Worm (Caenorhabditis elegans) whole organism, L4 larva: ENCODE data around the gene hhat-2.
A peak's percentile ranks its signal among the peaks of the same experiment; 100 is the strongest.

Experiments used
- F10B5.3 ChIP-seq: sonication (generic microtip); optimal IDR thresholded peaks from 2 replicates; lab custom pipeline; 2016; ENCODE audit warnings: mild to moderate bottlenecking, missing genetic modification characterization, missing compliant biosample characterization
- T20F7.1 ChIP-seq: fragments of 200-800 bp; sonication (Bioruptor generic); optimal IDR thresholded peaks from 2 replicates; lab custom pipeline; 2018; ENCODE audit warnings: mild to moderate bottlenecking, missing genetic modification characterization, missing compliant biosample characterization
- ZK546.5 ChIP-seq, 2 experiments: sonication (generic microtip); optimal IDR thresholded peaks; 2 replicates each; lab custom pipeline; 2017; ENCODE audit warnings: missing biosample characterization in 2 of 2, missing genetic modification characterization in 2 of 2
- aha-1 ChIP-seq: fragments of 150-350 bp; peaks from one replicate; lab custom pipeline; 2014; ENCODE audit warnings: missing biosample characterization, missing genetic modification characterization
- aly-2 ChIP-seq: sonication (generic microtip); optimal IDR thresholded peaks from 2 replicates; lab custom pipeline; 2018; ENCODE audit warnings: missing biosample characterization, missing genetic modification characterization
- ama-1 ChIP-seq: fragments of 150-350 bp; optimal IDR thresholded peaks from 2 replicates; lab custom pipeline; 2014; ENCODE audit warnings: inconsistent platforms, mixed read lengths
- arid-1 ChIP-seq: fragments of 200-800 bp; sonication (Bioruptor generic); conservative IDR thresholded peaks from 2 replicates; pipeline ENCODE4 v1.3.6; 2022; ENCODE audit warnings: missing genetic modification reagents, missing genetic modification characterization, missing compliant biosample characterization
- attf-4 ChIP-seq: sonication (generic microtip); optimal IDR thresholded peaks from 3 replicates; lab custom pipeline; 2017; ENCODE audit warnings: missing biosample characterization, missing genetic modification characterization
- ceh-20 ChIP-seq: fragments of 200-800 bp; sonication (Bioruptor generic); IDR thresholded peaks from 2 replicates; pipeline ENCODE4 v1.3.6; 2022; ENCODE audit warnings: missing genetic modification reagents, missing genetic modification characterization, missing compliant biosample characterization
- ceh-28 ChIP-seq: fragments of 150-350 bp; optimal IDR thresholded peaks from 2 replicates; lab custom pipeline; 2014; ENCODE audit warnings: missing biosample characterization, missing genetic modification reagents, missing genetic modification characterization
- ceh-62 ChIP-seq: sonication (generic microtip); optimal IDR thresholded peaks from 2 replicates; lab custom pipeline; 2017; ENCODE audit warnings: missing biosample characterization, missing genetic modification characterization
- daf-16 ChIP-seq, 3 experiments: sonication (generic microtip); optimal IDR thresholded peaks; 2 replicates each; lab custom pipeline; 2016 to 2017; ENCODE audit warnings: missing genetic modification characterization in 3 of 3, missing genetic modification reagents in 3 of 3, mild to moderate bottlenecking in 2 of 3, missing compliant biosample characterization in 2 of 3, missing biosample characterization in 1 of 3, moderate library complexity in 1 of 3
- dmd-6 ChIP-seq: fragments of 200-800 bp; sonication (Bioruptor generic); IDR thresholded peaks from 2 replicates; pipeline ENCODE4 v1.3.6; 2022; ENCODE audit warnings: missing genetic modification reagents, missing genetic modification characterization, missing compliant biosample characterization
- dmd-9 ChIP-seq: fragments of 200-800 bp; sonication (Bioruptor generic); IDR thresholded peaks from 2 replicates; pipeline ENCODE4 v1.3.6; 2022; ENCODE audit warnings: missing genetic modification reagents, missing genetic modification characterization, missing compliant biosample characterization
- dve-1 ChIP-seq: sonication (generic microtip); optimal IDR thresholded peaks from 2 replicates; lab custom pipeline; 2017; ENCODE audit warnings: antibody characterized with exemption, mild to moderate bottlenecking, missing genetic modification characterization, missing compliant biosample characterization; ENCODE audit not compliant: insufficient read depth
- egl-27 ChIP-seq: sonication (generic microtip); optimal IDR thresholded peaks from 3 replicates; lab custom pipeline; 2017; ENCODE audit warnings: missing biosample characterization, missing genetic modification reagents, missing genetic modification characterization
- egl-43 ChIP-seq: fragments of 200-800 bp; sonication (Bioruptor generic); IDR thresholded peaks from 2 replicates; pipeline ENCODE4 v1.3.6; 2022; ENCODE audit warnings: missing genetic modification reagents, missing genetic modification characterization, missing compliant biosample characterization
- fos-1 ChIP-seq: fragments of 150-350 bp; optimal IDR thresholded peaks from 2 replicates; lab custom pipeline; 2014; ENCODE audit warnings: missing biosample characterization, missing genetic modification characterization
- gei-8 ChIP-seq: fragments of 200-800 bp; sonication (Bioruptor generic); optimal IDR thresholded peaks from 2 replicates; lab custom pipeline; 2018; ENCODE audit warnings: mild to moderate bottlenecking, missing genetic modification characterization, missing compliant biosample characterization
- hlh-11 ChIP-seq: fragments of 200-800 bp; sonication (Bioruptor generic); optimal IDR thresholded peaks from 2 replicates; lab custom pipeline; 2018; ENCODE audit warnings: mild to moderate bottlenecking, missing genetic modification characterization, missing compliant biosample characterization
- lim-7 ChIP-seq: fragments of 200-800 bp; sonication (Bioruptor generic); IDR thresholded peaks from 2 replicates; pipeline ENCODE4 v1.3.6; 2022; ENCODE audit warnings: missing genetic modification characterization, missing compliant biosample characterization
- lin-1 ChIP-seq: fragments of 200-800 bp; sonication (Bioruptor generic); IDR thresholded peaks from 2 replicates; pipeline ENCODE4 v1.3.6; 2022; ENCODE audit warnings: missing genetic modification reagents, missing genetic modification characterization, missing compliant biosample characterization
- lin-13 ChIP-seq: fragments of 150-350 bp; optimal IDR thresholded peaks from 2 replicates; lab custom pipeline; 2014; ENCODE audit warnings: missing biosample characterization, missing genetic modification reagents, missing genetic modification characterization
- lin-38 ChIP-seq: fragments of 200-800 bp; sonication (Bioruptor generic); IDR thresholded peaks from 2 replicates; pipeline ENCODE4 v1.3.6; 2022; ENCODE audit warnings: missing genetic modification reagents, missing genetic modification characterization, missing compliant biosample characterization
- lir-3 ChIP-seq: sonication (generic microtip); optimal IDR thresholded peaks from 2 replicates; lab custom pipeline; 2016; ENCODE audit warnings: mild to moderate bottlenecking, missing genetic modification characterization, missing compliant biosample characterization
- lsy-2 ChIP-seq, 2 experiments: fragments of 150-350 bp in 1 of 2; sonication (generic microtip) in 1 of 2; optimal IDR thresholded peaks; 2 replicates each; lab custom pipeline; 2014 to 2017; ENCODE audit warnings: missing biosample characterization in 2 of 2, missing genetic modification characterization in 2 of 2
- madf-5 ChIP-seq, 2 experiments: fragments of 200-800 bp; sonication (Bioruptor generic); IDR thresholded peaks; 2 replicates each; pipeline ENCODE4 v1.3.6; 2022; ENCODE audit warnings: missing compliant biosample characterization in 2 of 2, missing genetic modification characterization in 2 of 2
- madf-9 ChIP-seq: fragments of 200-800 bp; sonication (Bioruptor generic); conservative IDR thresholded peaks from 2 replicates; pipeline ENCODE4 v1.3.6; 2022; ENCODE audit warnings: missing genetic modification reagents, missing genetic modification characterization, missing compliant biosample characterization
- mep-1 ChIP-seq: fragments of 150-350 bp; sonication (generic microtip); optimal IDR thresholded peaks from 3 replicates; lab custom pipeline; 2014; ENCODE audit warnings: missing biosample characterization, missing genetic modification characterization
- nhr-102 ChIP-seq: sonication (generic microtip); optimal IDR thresholded peaks from 2 replicates; lab custom pipeline; 2016; ENCODE audit warnings: mild to moderate bottlenecking, missing genetic modification characterization, moderate library complexity, missing compliant biosample characterization
- nhr-237 ChIP-seq: sonication (generic microtip); optimal IDR thresholded peaks from 2 replicates; lab custom pipeline; 2017; ENCODE audit warnings: missing biosample characterization, missing genetic modification characterization
- nhr-25 ChIP-seq: sonication (generic microtip); optimal IDR thresholded peaks from 2 replicates; lab custom pipeline; 2017; ENCODE audit warnings: missing genetic modification characterization, mild to moderate bottlenecking, missing compliant biosample characterization, antibody characterized with exemption, moderate library complexity, borderline replicate concordance; ENCODE audit not compliant: insufficient read depth
- nhr-41 ChIP-seq: fragments of 200-800 bp; sonication (Bioruptor generic); IDR thresholded peaks from 2 replicates; pipeline ENCODE4 v1.3.6; 2022; ENCODE audit warnings: missing genetic modification reagents, missing genetic modification characterization, missing compliant biosample characterization
- nhr-77 ChIP-seq: fragments of 150-350 bp; optimal IDR thresholded peaks from 2 replicates; lab custom pipeline; 2014; ENCODE audit warnings: missing biosample characterization, missing genetic modification characterization
- pha-4 ChIP-seq, 2 experiments: fragments of 150-350 bp in 1 of 2; fragments of 200-800 bp in 1 of 2; sonication (Bioruptor generic) in 1 of 2; IDR thresholded peaks in 1 of 2; optimal IDR thresholded peaks in 1 of 2; 2 replicates each; pipeline versions ENCODE4 v1.3.6 to Lab custom; 2014 to 2022; ENCODE audit warnings: missing genetic modification characterization in 2 of 2, missing genetic modification reagents in 2 of 2, missing biosample characterization in 1 of 2, missing compliant biosample characterization in 1 of 2
- php-3 ChIP-seq: fragments of 200-800 bp; sonication (Bioruptor generic); IDR thresholded peaks from 2 replicates; pipeline ENCODE4 v1.3.6; 2022; ENCODE audit warnings: missing genetic modification reagents, missing genetic modification characterization, missing compliant biosample characterization
- rbr-2 ChIP-seq: sonication (generic microtip); optimal IDR thresholded peaks from 2 replicates; lab custom pipeline; 2016; ENCODE audit warnings: missing genotype, missing genetic modification characterization, missing compliant biosample characterization
- snpc-1.2 ChIP-seq: fragments of 200-800 bp; sonication (Bioruptor generic); IDR thresholded peaks from 2 replicates; pipeline ENCODE4 v1.3.6; 2022; ENCODE audit warnings: missing genetic modification reagents, missing genetic modification characterization, missing compliant biosample characterization
- tag-97 ChIP-seq: fragments of 200-800 bp; sonication (Bioruptor generic); IDR thresholded peaks from 2 replicates; pipeline ENCODE4 v1.3.6; 2022; ENCODE audit warnings: missing genetic modification characterization, missing compliant biosample characterization
- unc-130 ChIP-seq: sonication (generic microtip); optimal IDR thresholded peaks from 2 replicates; lab custom pipeline; 2016; ENCODE audit warnings: missing genetic modification reagents, missing genetic modification characterization, missing compliant biosample characterization
- vab-7 ChIP-seq: fragments of 200-800 bp; sonication (Bioruptor generic); IDR thresholded peaks from 2 replicates; pipeline ENCODE4 v1.3.6; 2022; ENCODE audit warnings: missing genetic modification reagents, missing genetic modification characterization, missing compliant biosample characterization
- zfp-2 ChIP-seq: sonication (generic microtip); optimal IDR thresholded peaks from 2 replicates; lab custom pipeline; 2016; ENCODE audit warnings: mild to moderate bottlenecking, missing genetic modification characterization, missing compliant biosample characterization
- zfp-3 ChIP-seq: fragments of 200-800 bp; sonication (Bioruptor generic); conservative IDR thresholded peaks from 2 replicates; pipeline ENCODE4 v1.3.6; 2022; ENCODE audit warnings: missing genetic modification reagents, missing genetic modification characterization, missing compliant biosample characterization
- ztf-11 ChIP-seq: fragments of 150-350 bp; optimal IDR thresholded peaks from 2 replicates; lab custom pipeline; 2014; ENCODE audit warnings: missing biosample characterization, missing genetic modification characterization

The hhat-2 gene

DNA sequence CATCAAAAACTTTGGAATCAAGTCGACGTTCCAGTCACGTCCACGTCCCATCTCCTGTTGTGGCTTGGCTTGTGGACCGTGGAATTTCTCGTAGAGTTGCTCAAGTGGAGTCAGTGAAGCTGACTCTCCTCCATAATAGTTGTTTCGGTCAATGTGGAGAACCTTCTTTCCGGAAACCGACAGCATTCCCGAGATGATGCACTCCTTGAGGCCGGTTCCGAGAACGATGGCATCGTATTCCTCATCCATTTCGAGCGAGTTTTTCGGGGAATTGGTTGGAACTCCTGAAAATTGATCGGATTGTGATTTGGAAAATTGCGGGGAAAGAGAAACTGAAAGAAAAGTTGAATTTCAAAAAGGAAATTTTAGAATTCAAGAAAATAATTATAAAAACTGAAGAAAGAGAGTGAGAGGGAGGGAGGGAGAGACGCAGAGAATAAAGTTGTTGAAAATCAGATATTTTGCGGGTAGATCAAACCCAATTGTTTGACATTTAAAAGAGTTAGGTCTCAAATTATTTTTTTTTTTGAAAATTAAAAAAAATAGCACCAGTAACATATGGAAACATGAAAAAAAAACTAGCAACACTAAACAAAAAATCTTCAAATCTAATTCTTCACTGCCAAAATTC, 36.2 kb downstream of the hhat-2 start, which contains the start of gene gdi-1:
Gene gdi-1 (minus strand): TSS at position 286 of the 631 bp plus-strand sequence.
- no peak for TF ChIP-seq dmd-6 (GFP tag; lab: Robert Waterston, UW)
- 0 out of 2 replicates have a peak, but pooled peaks have one; percentile 11 for TF ChIP-seq madf-9 (GFP tag; lab: Robert Waterston, UW)
- TF ChIP-seq lin-38, result 0 out of 2 replicates have a peak, but pooled peaks have one; percentile 6
- TF ChIP-seq mep-1, result peak; percentile 23
- no peak for TF ChIP-seq daf-16 (GFP tag; optimal IDR thresholded peaks at IDR 0.05; lab: Kevin White, UChicago)
- peak; percentile 3 for TF ChIP-seq daf-16 (tag; optimal IDR thresholded peaks at IDR 0.05; lab: Kevin White, UChicago)
- peak; percentile 56 for TF ChIP-seq ama-1
- no peak for TF ChIP-seq nhr-25 (tag; lab: Kevin White, UChicago)
- TF ChIP-seq dmd-9, result 0 out of 2 replicates have a peak, but pooled peaks have one; percentile 11
- no peak for TF ChIP-seq gei-8 (GFP tag; lab: Kevin White, UChicago)
- TF ChIP-seq php-3 (GFP tag; lab: Robert Waterston, UW), result no peak
- TF ChIP-seq attf-4 (tag; lab: Kevin White, UChicago), result no peak

ce11 chrIV:14790579-14790978, 38.3 kb downstream of the hhat-2 start:
- peak; percentile 9 for TF ChIP-seq dve-1
- TF ChIP-seq ceh-28, result no peak
- TF ChIP-seq daf-16 (GFP tag; optimal IDR thresholded peaks at IDR 0.05; lab: Kevin White, UChicago), result no peak
- TF ChIP-seq daf-16 (tag; optimal IDR thresholded peaks at IDR 0.05; lab: Kevin White, UChicago), result peak; percentile 39
- peak; percentile 41; the same call in 1 of the 2 replicates for TF ChIP-seq pha-4 (GFP tag; IDR thresholded peaks at IDR 0.05; lab: Robert Waterston, UW)
- TF ChIP-seq pha-4 (tag; optimal IDR thresholded peaks at IDR 0.05; lab: Kevin White, UChicago), result no peak
- TF ChIP-seq mep-1, result peak; percentile 63
- 0 out of 2 replicates have a peak, but pooled peaks have one; percentile 17 for TF ChIP-seq lin-38
- peak; percentile 31 for TF ChIP-seq ama-1
- TF ChIP-seq snpc-1.2 (GFP tag; lab: Robert Waterston, UW), result peak; percentile 72
- no peak for TF ChIP-seq egl-43
- no peak for TF ChIP-seq hlh-11 (tag; lab: Kevin White, UChicago)
- TF ChIP-seq fos-1 (tag; lab: Kevin White, UChicago), result no peak
- peak; percentile 7 for TF ChIP-seq nhr-102 (tag; lab: Kevin White, UChicago)

DNA sequence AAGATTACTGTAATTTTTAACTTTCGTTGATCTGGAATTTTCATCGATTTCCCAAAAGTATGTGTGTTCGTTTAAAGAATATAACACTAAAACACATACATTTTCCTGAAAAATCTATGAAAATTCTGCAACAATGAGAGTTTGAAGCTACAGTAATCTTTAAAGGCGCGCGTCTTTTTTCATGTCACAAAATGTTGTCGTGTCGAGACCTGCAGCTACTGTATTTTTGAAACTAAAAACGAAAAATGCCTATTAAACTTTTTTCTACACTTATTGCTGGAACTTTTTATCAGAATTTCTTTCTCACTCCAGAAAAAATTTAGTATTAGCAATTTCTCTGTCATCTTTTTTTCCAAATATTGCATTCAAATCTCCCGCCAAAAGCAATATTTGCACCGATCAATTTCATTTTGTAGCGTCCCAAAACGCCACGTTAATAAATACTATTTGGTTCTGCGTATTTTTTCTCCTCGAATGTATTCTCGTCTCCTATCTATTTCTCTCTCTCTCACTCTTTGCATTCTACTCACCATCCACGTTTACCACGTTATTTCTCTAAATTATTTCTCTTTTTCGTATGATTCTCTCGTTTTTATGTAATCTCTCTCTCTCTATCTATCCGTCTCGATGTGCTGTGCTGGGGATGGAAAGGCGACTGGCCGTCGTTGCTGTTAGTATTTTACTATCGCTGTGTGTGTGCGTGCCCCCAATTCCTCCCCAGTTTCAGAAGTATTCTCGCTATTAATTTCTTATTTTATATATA, 42.4 kb downstream of the hhat-2 start, which contains the start of gene melo-1:
Gene melo-1 (plus strand): TSS at position 658 of the 763 bp plus-strand sequence.
- TF ChIP-seq lin-1 (GFP tag; lab: Robert Waterston, UW), result no peak
- TF ChIP-seq aly-2 (tag; lab: Kevin White, UChicago), result no peak
- no peak for TF ChIP-seq F10B5.3
- peak; percentile 18 for TF ChIP-seq aha-1
- TF ChIP-seq arid-1 (GFP tag; lab: Robert Waterston, UW), result no peak
- TF ChIP-seq gei-8 (GFP tag; lab: Kevin White, UChicago), result no peak
- TF ChIP-seq vab-7 (GFP tag; lab: Robert Waterston, UW), result no peak
- TF ChIP-seq nhr-41 (GFP tag; lab: Robert Waterston, UW), result no peak
- TF ChIP-seq ceh-20 (GFP tag; lab: Robert Waterston, UW), result no peak
- no peak for TF ChIP-seq ztf-11 (tag; lab: Kevin White, UChicago)
- TF ChIP-seq nhr-77 (tag; lab: Kevin White, UChicago), result no peak
- no peak for TF ChIP-seq lin-13
- TF ChIP-seq ZK546.5 (tag; optimal IDR thresholded peaks at IDR 0.05; lab: Kevin White, UChicago), result no peak
- TF ChIP-seq lsy-2 (tag; optimal IDR thresholded peaks at IDR 0.05; lab: Kevin White, UChicago), result peak in 1 of 2 experiments; percentile 60
- no peak for TF ChIP-seq ceh-62 (tag; lab: Kevin White, UChicago)
- no peak for TF ChIP-seq zfp-3 (GFP tag; lab: Robert Waterston, UW)
- TF ChIP-seq lir-3 (tag; lab: Kevin White, UChicago), result no peak
- TF ChIP-seq zfp-2, result no peak
- TF ChIP-seq rbr-2, result no peak
- no peak for TF ChIP-seq egl-27 (tag; lab: Kevin White, UChicago)
- no peak for TF ChIP-seq nhr-237 (tag; lab: Kevin White, UChicago)
- no peak for TF ChIP-seq unc-130 (GFP tag; lab: Kevin White, UChicago)
- no peak for TF ChIP-seq fos-1 (tag; lab: Kevin White, UChicago)
- no peak for TF ChIP-seq lim-7 (GFP tag; lab: Robert Waterston, UW)
- TF ChIP-seq madf-5 (GFP tag; IDR thresholded peaks at IDR 0.05; lab: Robert Waterston, UW), result no peak
- TF ChIP-seq tag-97 (GFP tag; lab: Robert Waterston, UW), result no peak
- no peak for TF ChIP-seq T20F7.1 (GFP tag; lab: Kevin White, UChicago)
